Worm (Caenorhabditis elegans) whole organism, late embryonic: ENCODE measurements around the gene F19B10.3.

Experiments
- C08G9.2 ChIP-seq: sonication (generic microtip); optimal IDR thresholded peaks from 2 replicates; lab custom pipeline; 2016; ENCODE audit warnings: mild to moderate bottlenecking, missing genetic modification characterization, moderate library complexity, missing compliant biosample characterization
- F13H6.1 ChIP-seq: sonication (generic microtip); optimal IDR thresholded peaks from 2 replicates; lab custom pipeline; 2016; ENCODE audit warnings: missing genetic modification characterization, missing compliant biosample characterization
- K09A11.1 ChIP-seq: sonication (generic microtip); optimal IDR thresholded peaks from 2 replicates; lab custom pipeline; 2017; ENCODE audit warnings: antibody characterized with exemption, mild to moderate bottlenecking, missing genetic modification characterization, missing compliant biosample characterization; ENCODE audit not compliant: insufficient read depth
- ama-1 ChIP-seq: fragments of 150-350 bp; optimal IDR thresholded peaks from 2 replicates; lab custom pipeline; 2014
- ceh-14 ChIP-seq: sonication (generic microtip); optimal IDR thresholded peaks from 2 replicates; lab custom pipeline; 2016; ENCODE audit warnings: missing genotype, missing genetic modification characterization, missing compliant biosample characterization
- ceh-18 ChIP-seq: sonication (generic microtip); optimal IDR thresholded peaks from 2 replicates; lab custom pipeline; 2016; ENCODE audit warnings: missing genetic modification characterization, missing compliant biosample characterization
- ceh-19 ChIP-seq: fragments of 200-800 bp; sonication (Bioruptor generic); optimal IDR thresholded peaks from 2 replicates; lab custom pipeline; 2018; ENCODE audit warnings: mild to moderate bottlenecking, missing genetic modification characterization, missing compliant biosample characterization
- ceh-2 ChIP-seq: sonication (generic microtip); optimal IDR thresholded peaks from 2 replicates; lab custom pipeline; 2016; ENCODE audit warnings: missing genotype, missing genetic modification characterization, missing compliant biosample characterization
- ceh-30 ChIP-seq: fragments of 150-350 bp; optimal IDR thresholded peaks from 2 replicates; lab custom pipeline; 2014; ENCODE audit warnings: missing biosample characterization, missing genetic modification characterization
- ceh-34 ChIP-seq: sonication (generic microtip); optimal IDR thresholded peaks from 2 replicates; lab custom pipeline; 2016; ENCODE audit warnings: mild to moderate bottlenecking, missing genetic modification characterization, missing compliant biosample characterization
- ceh-45 ChIP-seq: fragments of 200-800 bp; sonication (Bioruptor generic); IDR thresholded peaks from 2 replicates; pipeline ENCODE4 v1.3.6; 2022; ENCODE audit warnings: missing genetic modification reagents, missing genetic modification characterization, missing compliant biosample characterization
- ceh-9 ChIP-seq: sonication (generic microtip); optimal IDR thresholded peaks from 2 replicates; lab custom pipeline; 2016; ENCODE audit warnings: mild to moderate bottlenecking, missing genetic modification characterization, inconsistent platforms, missing compliant biosample characterization
- che-1 ChIP-seq: sonication (generic microtip); optimal IDR thresholded peaks from 2 replicates; lab custom pipeline; 2016; ENCODE audit warnings: mild to moderate bottlenecking, missing genetic modification characterization, missing compliant biosample characterization
- dve-1 ChIP-seq: sonication (generic microtip); optimal IDR thresholded peaks from 2 replicates; lab custom pipeline; 2017; ENCODE audit warnings: antibody characterized with exemption, mild to moderate bottlenecking, missing genetic modification characterization, missing compliant biosample characterization
- ets-4 ChIP-seq: sonication (generic microtip); optimal IDR thresholded peaks from 2 replicates; lab custom pipeline; 2016; ENCODE audit warnings: missing genetic modification characterization, missing compliant biosample characterization
- fkh-10 ChIP-seq: fragments of 150-350 bp; optimal IDR thresholded peaks from 2 replicates; lab custom pipeline; 2014; ENCODE audit warnings: missing biosample characterization, missing genetic modification reagents, missing genetic modification characterization
- fkh-6 ChIP-seq: sonication (generic microtip); optimal IDR thresholded peaks from 2 replicates; lab custom pipeline; 2016; ENCODE audit warnings: missing genetic modification characterization, missing compliant biosample characterization
- gmeb-2 ChIP-seq: sonication (generic microtip); optimal IDR thresholded peaks from 2 replicates; lab custom pipeline; 2016; ENCODE audit warnings: missing genetic modification characterization, inconsistent platforms, missing compliant biosample characterization
- hlh-13 ChIP-seq: fragments of 200-800 bp; sonication (Bioruptor generic); optimal IDR thresholded peaks from 2 replicates; lab custom pipeline; 2018; ENCODE audit warnings: mild to moderate bottlenecking, missing genetic modification characterization, missing compliant biosample characterization
- hlh-15 ChIP-seq: sonication (generic microtip); optimal IDR thresholded peaks from 2 replicates; lab custom pipeline; 2016; ENCODE audit warnings: missing genetic modification characterization, missing compliant biosample characterization
- hlh-6 ChIP-seq: sonication (generic microtip); optimal IDR thresholded peaks from 2 replicates; lab custom pipeline; 2016; ENCODE audit warnings: missing genotype, missing genetic modification characterization, missing compliant biosample characterization
- hlh-8 ChIP-seq: sonication (generic microtip); optimal IDR thresholded peaks from 2 replicates; lab custom pipeline; 2016; ENCODE audit warnings: missing genotype, missing genetic modification characterization, missing compliant biosample characterization
- lim-6 ChIP-seq: sonication (generic microtip); optimal IDR thresholded peaks from 2 replicates; lab custom pipeline; 2016; ENCODE audit warnings: missing genetic modification characterization, missing compliant biosample characterization
- lin-11 ChIP-seq: fragments of 200-800 bp; sonication (Bioruptor generic); optimal IDR thresholded peaks from 2 replicates; lab custom pipeline; 2018; ENCODE audit warnings: mild to moderate bottlenecking, missing genetic modification characterization, missing compliant biosample characterization
- madf-2 ChIP-seq: sonication (generic microtip); optimal IDR thresholded peaks from 2 replicates; lab custom pipeline; 2017; ENCODE audit warnings: missing genetic modification characterization, missing compliant biosample characterization
- mec-3 ChIP-seq: sonication (generic microtip); optimal IDR thresholded peaks from 2 replicates; lab custom pipeline; 2016; ENCODE audit warnings: borderline replicate concordance, missing genetic modification characterization, missing compliant biosample characterization
- nhr-11 ChIP-seq: fragments of 150-350 bp; optimal IDR thresholded peaks from 2 replicates; lab custom pipeline; 2014; ENCODE audit warnings: missing biosample characterization, missing genetic modification characterization
- nhr-232 ChIP-seq: sonication (generic microtip); optimal IDR thresholded peaks from 2 replicates; lab custom pipeline; 2016; ENCODE audit warnings: missing genetic modification characterization, missing compliant biosample characterization
- npax-4 ChIP-seq: sonication (generic microtip); optimal IDR thresholded peaks from 2 replicates; lab custom pipeline; 2016; ENCODE audit warnings: missing genetic modification characterization, missing compliant biosample characterization
- pat-9 ChIP-seq: fragments of 200-800 bp; sonication (Bioruptor generic); optimal IDR thresholded peaks from 2 replicates; lab custom pipeline; 2018; ENCODE audit warnings: mild to moderate bottlenecking, missing genetic modification characterization, moderate library complexity, missing compliant biosample characterization
- pha-4 ChIP-seq: fragments of 150-350 bp; optimal IDR thresholded peaks from 2 replicates; lab custom pipeline; 2018; ENCODE audit warnings: missing biosample characterization, missing genetic modification reagents, missing genetic modification characterization
- pros-1 ChIP-seq: fragments of 150-350 bp; optimal IDR thresholded peaks from 2 replicates; lab custom pipeline; 2014; ENCODE audit warnings: missing biosample characterization, missing genetic modification reagents, missing genetic modification characterization
- ref-2 ChIP-seq: sonication (generic microtip); optimal IDR thresholded peaks from 2 replicates; lab custom pipeline; 2016; ENCODE audit warnings: missing genetic modification characterization, missing compliant biosample characterization
- sdc-2 ChIP-seq: sonication (generic microtip); optimal IDR thresholded peaks from 2 replicates; lab custom pipeline; 2016; ENCODE audit warnings: missing genotype, missing genetic modification characterization, missing compliant biosample characterization
- sox-2 ChIP-seq: fragments of 200-800 bp; sonication (Bioruptor generic); IDR thresholded peaks from 2 replicates; pipeline ENCODE4 v1.3.6; 2022; ENCODE audit warnings: missing genetic modification reagents, missing genetic modification characterization, missing compliant biosample characterization
- syd-9 ChIP-seq: sonication (generic microtip); optimal IDR thresholded peaks from 2 replicates; lab custom pipeline; 2016; ENCODE audit warnings: mild to moderate bottlenecking, missing genetic modification characterization, moderate library complexity, missing compliant biosample characterization
- tbx-2 ChIP-seq: sonication (generic microtip); optimal IDR thresholded peaks from 2 replicates; lab custom pipeline; 2016; ENCODE audit warnings: missing genetic modification characterization, missing compliant biosample characterization
- tbx-7 ChIP-seq: sonication (generic microtip); optimal IDR thresholded peaks from 2 replicates; lab custom pipeline; 2016; ENCODE audit warnings: missing genotype, missing genetic modification characterization, missing compliant biosample characterization
- unc-42 ChIP-seq: sonication (generic microtip); optimal IDR thresholded peaks from 2 replicates; lab custom pipeline; 2016; ENCODE audit warnings: missing genotype, missing genetic modification characterization, missing compliant biosample characterization
- unc-55 ChIP-seq: sonication (generic microtip); optimal IDR thresholded peaks from 2 replicates; lab custom pipeline; 2017; ENCODE audit warnings: missing biosample characterization, missing genetic modification reagents, missing genetic modification characterization

F19B10.3 gene

ce11 chrII:3634765-3635164 is 29.8 kb upstream of the F19B10.3 start:
- TF ChIP-seq unc-55 (GFP tag; lab: Kevin White, UChicago) (no peak), pat-9 (tag; lab: Kevin White, UChicago) (no peak), lin-11 (no peak)

- TF ChIP-seq sox-2 (GFP tag; lab: Robert Waterston, UW) = no peak
- TF ChIP-seq mec-3 = no peak
- no peak for TF ChIP-seq syd-9 (tag; lab: Kevin White, UChicago)
- no peak for TF ChIP-seq fkh-6 (tag; lab: Kevin White, UChicago)
- no peak for TF ChIP-seq gmeb-2 (tag; lab: Kevin White, UChicago)
- no peak for TF ChIP-seq ref-2 (tag; lab: Kevin White, UChicago)
- TF ChIP-seq unc-42 (tag; lab: Kevin White, UChicago) = no peak
- no peak for TF ChIP-seq npax-4 (tag; lab: Kevin White, UChicago)
- TF ChIP-seq ceh-45 (GFP tag; lab: Robert Waterston, UW) = no peak
- TF ChIP-seq hlh-8 (tag; lab: Kevin White, UChicago) = no peak
These were observed 25.3 kb upstream of the F19B10.3 start, which contains the start of gene fbxb-31 for ce11 chrII:3639238-3639637. TSS of gene fbxb-31 (minus strand) at chrII:3639338.

ce11 chrII:3640197-3640596 is 24.4 kb upstream of the F19B10.3 start, which contains the start of gene M151.10:
TSS of gene M151.10 (minus strand) at chrII:3640297.
- TF ChIP-seq ceh-18 (tag; lab: Kevin White, UChicago) (no peak), hlh-8 (tag; lab: Kevin White, UChicago) (no peak), ref-2 (tag; lab: Kevin White, UChicago) (no peak), unc-55 (GFP tag; lab: Kevin White, UChicago) (no peak), pha-4 (tag; lab: Kevin White, UChicago) (no peak), hlh-15 (no peak), nhr-11 (no peak), unc-42 (tag; lab: Kevin White, UChicago) (no peak)

DNA sequence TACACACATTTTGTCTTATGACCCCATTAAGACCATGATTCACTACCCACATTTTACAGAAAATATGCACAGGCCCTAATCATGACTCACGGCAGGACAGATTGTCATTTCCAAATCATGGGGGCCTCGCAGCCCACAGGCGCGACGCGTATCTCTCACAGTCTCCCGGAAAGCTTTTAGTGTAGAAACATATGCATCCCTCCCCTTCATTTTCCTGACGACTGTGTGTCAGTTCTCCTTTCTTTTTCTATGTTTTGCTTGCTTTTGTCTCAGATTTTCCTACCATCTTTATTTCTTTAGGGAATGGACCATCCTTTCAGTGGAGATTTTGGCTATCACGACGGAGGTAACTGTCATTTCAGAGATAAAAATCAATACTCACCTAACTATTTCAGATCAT is 23.4 kb upstream of the F19B10.3 start, which contains the start of gene M151.1:
Gene M151.1, plus strand, starts transcription at position 301 of the 400 bp plus-strand sequence.
- TF ChIP-seq ceh-18 (tag; lab: Kevin White, UChicago) = no peak
- no peak for TF ChIP-seq ceh-2 (tag; lab: Kevin White, UChicago)
- no peak for TF ChIP-seq ceh-34
- TF ChIP-seq C08G9.2 (tag; lab: Kevin White, UChicago) = no peak
- no peak for TF ChIP-seq pros-1 (tag; lab: Kevin White, UChicago)
- no peak for TF ChIP-seq hlh-13 (GFP tag; lab: Kevin White, UChicago)
- no peak for TF ChIP-seq F13H6.1 (tag; lab: Kevin White, UChicago)
- TF ChIP-seq pat-9 (tag; lab: Kevin White, UChicago) = no peak
- no peak for TF ChIP-seq npax-4 (tag; lab: Kevin White, UChicago)
- no peak for TF ChIP-seq tbx-7 (tag; lab: Kevin White, UChicago)
- no peak for TF ChIP-seq ceh-14 (tag; lab: Kevin White, UChicago)
- TF ChIP-seq lim-6 (tag; lab: Kevin White, UChicago) = no peak
- no peak for TF ChIP-seq che-1 (tag; lab: Kevin White, UChicago)
- no peak for TF ChIP-seq dve-1 (tag; lab: Kevin White, UChicago)
- no peak for TF ChIP-seq sdc-2 (tag; lab: Kevin White, UChicago)
- no peak for TF ChIP-seq lin-11
- TF ChIP-seq unc-55 (GFP tag; lab: Kevin White, UChicago) = no peak
- no peak for TF ChIP-seq nhr-11
- no peak for TF ChIP-seq fkh-6 (tag; lab: Kevin White, UChicago)

DNA sequence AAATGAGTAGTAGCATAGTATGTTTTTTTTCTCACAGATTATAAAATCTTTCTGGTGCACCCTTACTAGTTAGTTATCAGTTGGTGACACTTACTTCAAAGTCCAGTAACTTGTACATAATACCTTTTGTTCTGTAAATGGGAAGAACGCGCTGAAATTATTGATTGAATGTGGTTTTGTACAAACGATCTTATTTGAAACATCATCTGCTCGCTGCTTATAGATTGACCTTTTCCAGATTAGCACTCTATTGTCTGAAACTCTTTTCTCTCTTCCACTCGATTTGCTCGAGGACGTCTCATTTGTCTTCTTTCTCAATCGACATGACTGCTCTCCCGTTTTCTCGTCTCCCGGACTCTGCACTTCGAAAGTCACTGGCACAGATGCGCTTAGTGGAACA is 17.5 kb upstream of the F19B10.3 start, which contains the start of gene fbxb-33:
Gene fbxb-33, plus strand, starts transcription at position 301 of the 400 bp plus-strand sequence.
- TF ChIP-seq fkh-10 = no peak
- no peak for TF ChIP-seq ceh-18 (tag; lab: Kevin White, UChicago)
- TF ChIP-seq, all 69 proteins: peak for 0

- TF ChIP-seq syd-9 (tag; lab: Kevin White, UChicago) (no peak), ceh-19 (GFP tag; lab: Kevin White, UChicago) (no peak), pat-9 (tag; lab: Kevin White, UChicago) (no peak), gmeb-2 (tag; lab: Kevin White, UChicago) (no peak), tbx-7 (tag; lab: Kevin White, UChicago) (no peak), K09A11.1 (tag; lab: Kevin White, UChicago) (no peak), tbx-2 (tag; lab: Kevin White, UChicago) (no peak), unc-55 (GFP tag; lab: Kevin White, UChicago) (no peak), hlh-6 (no peak), che-1 (tag; lab: Kevin White, UChicago) (no peak), nhr-232 (no peak), ama-1 (no peak), ceh-30 (tag; lab: Kevin White, UChicago) (no peak), fkh-6 (tag; lab: Kevin White, UChicago) (no peak), ets-4 (tag; lab: Kevin White, UChicago) (no peak), madf-2 (tag; lab: Kevin White, UChicago) (no peak), ceh-9 (tag; lab: Kevin White, UChicago) (no peak), ceh-18 (tag; lab: Kevin White, UChicago) (no peak)
- TF ChIP-seq, all 69 proteins: peak for 0
These were observed 9.2 kb upstream of the F19B10.3 start, which contains the start of gene F19B10.5 for ce11 chrII:3655378-3655777. TSS of gene F19B10.5 (plus strand) at chrII:3655678.
